Worm (Caenorhabditis elegans): Measurements from ENCODE around the gene plk-3.

DNA sequence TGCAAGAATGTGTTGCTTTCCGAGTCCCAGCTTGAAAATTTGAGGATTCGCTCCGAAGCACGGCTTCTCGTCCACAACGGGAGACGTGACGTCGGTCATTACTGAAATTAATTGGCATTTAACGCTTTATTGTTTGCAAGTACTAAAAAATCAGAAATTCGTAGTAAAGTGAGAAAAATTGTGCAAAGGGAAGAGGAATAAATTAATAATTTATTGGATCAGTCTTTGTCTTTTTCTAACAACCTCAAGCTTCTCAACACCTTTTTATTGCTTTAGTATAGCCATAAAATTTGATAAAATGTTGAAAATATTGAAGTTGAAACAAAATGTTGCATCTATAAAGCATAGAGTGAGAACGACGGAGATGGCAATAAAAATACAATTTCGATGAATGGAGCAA, 21.7 kb downstream of the plk-3 start, which contains the start of gene tes-1:
- TF ChIP-seq F13H6.1 (tag; optimal IDR thresholded peaks at IDR 0.05) (no peak), dve-1 (tag; optimal IDR thresholded peaks at IDR 0.05) (no peak), tbx-2 (tag; optimal IDR thresholded peaks at IDR 0.05) (no peak), ama-1 (optimal IDR thresholded peaks at IDR 0.05) (no peak), pag-3 (tag; optimal IDR thresholded peaks at IDR 0.05; ENCODE audit: borderline replicate concordance) (no peak)

Measured in whole organism, late embryonic.